Fruit fly (Drosophila melanogaster): ENCODE results near the gene Sfp24Bb.

Gene Sfp24Bb

dm6 chr2L:3629466-3629865, 40.1 kb downstream of the Sfp24Bb start (continued):
- TF ChIP-seq slbo (GFP tag; IDR thresholded peaks at IDR 0.05) (peak; percentile 75), CG11093 (GFP tag; IDR thresholded peaks at IDR 0.05) (no peak), bowl (GFP tag; IDR thresholded peaks at IDR 0.05) (no peak), amos (GFP tag; IDR thresholded peaks at IDR 0.05; ENCODE audit: partially characterized antibody) (no peak), CG11696 (GFP tag; IDR thresholded peaks at IDR 0.05) (no peak; the same call in 1 of the 2 replicates), dimm (GFP tag; IDR thresholded peaks at IDR 0.05) (no peak), ewg (GFP tag; optimal IDR thresholded peaks at IDR 0.05) (no peak), unc-4 (GFP tag; IDR thresholded peaks at IDR 0.05; ENCODE audit: partially characterized antibody) (no peak), so (GFP tag; IDR thresholded peaks at IDR 0.05) (no peak), CG10543 (GFP tag; optimal IDR thresholded peaks at IDR 0.05) (no peak), scrt (GFP tag; optimal IDR thresholded peaks at IDR 0.05) (peak; percentile 25), CG6813 (GFP tag; optimal IDR thresholded peaks at IDR 0.05) (no peak), CG17385 (GFP tag; optimal IDR thresholded peaks at IDR 0.05) (no peak), CG14014 (GFP tag; IDR thresholded peaks at IDR 0.05) (peak; percentile 53; the same call in 1 of the 2 replicates), grau (tag; optimal IDR thresholded peaks at IDR 0.05) (peak; percentile 35), schlank (tag; optimal IDR thresholded peaks at IDR 0.05) (no peak), CG7357 (GFP tag; IDR thresholded peaks at IDR 0.05) (peak; percentile 60; the same call in 1 of the 3 replicates), danr (GFP tag; IDR thresholded peaks at IDR 0.05) (peak; percentile 32; the same call in 1 of the 2 replicates), CG42726 (GFP tag; IDR thresholded peaks at IDR 0.05; ENCODE audit: partially characterized antibody) (no peak), NK7.1 (GFP tag; optimal IDR thresholded peaks at IDR 0.05) (no peak), dpn (GFP tag; optimal IDR thresholded peaks at IDR 0.05) (peak; percentile 12 to 40), slou (GFP tag; optimal IDR thresholded peaks at IDR 0.05) (no peak), Gsc (GFP tag; IDR thresholded peaks at IDR 0.05) (no peak), row (GFP tag; IDR thresholded peaks at IDR 0.05) (peak; percentile 63), CG2120 (GFP tag; optimal IDR thresholded peaks at IDR 0.05) (peak; percentile 75), dmrt11E (tag; optimal IDR thresholded peaks at IDR 0.05) (no peak), Lim3 (GFP tag; IDR thresholded peaks at IDR 0.05) (no peak), H15 (GFP tag; IDR thresholded peaks at IDR 0.05) (peak; percentile 48; the same call in 1 of the 3 replicates), CG12391 (tag; optimal IDR thresholded peaks at IDR 0.05) (peak; percentile 13), MESR4 (GFP tag; optimal IDR thresholded peaks at IDR 0.05) (no peak), abd-A (tag; optimal IDR thresholded peaks at IDR 0.05) (no peak), CG2116 (GFP tag; optimal IDR thresholded peaks at IDR 0.05) (no peak), Rx (GFP tag; IDR thresholded peaks at IDR 0.05) (0 out of 2 replicates have a peak, but pooled peaks have one; percentile 2), CG17361 (GFP tag; IDR thresholded peaks at IDR 0.05) (0 out of 3 replicates have a peak, but pooled peaks have one; percentile 21), CG34422 (GFP tag; IDR thresholded peaks at IDR 0.05) (peak; percentile 43; the same call in 1 of the 3 replicates), Dek (tag; optimal IDR thresholded peaks at IDR 0.05) (no peak), CG17612 (GFP tag; IDR thresholded peaks at IDR 0.05) (peak; percentile 9; the same call in 1 of the 2 replicates), seq (GFP tag; IDR thresholded peaks at IDR 0.05) (0 out of 2 replicates have a peak, but pooled peaks have one; percentile 35), btn (GFP tag; optimal IDR thresholded peaks at IDR 0.05) (no peak), CG6854 (GFP tag; optimal IDR thresholded peaks at IDR 0.05) (no peak), CG15514 (GFP tag; optimal IDR thresholded peaks at IDR 0.05) (peak; percentile 36), zen (tag; optimal IDR thresholded peaks at IDR 0.05) (no peak), CG14860 (GFP tag; IDR thresholded peaks at IDR 0.05; ENCODE audit: partially characterized antibody) (no peak), HLH4C (GFP tag; IDR thresholded peaks at IDR 0.05; ENCODE audit: partially characterized antibody) (no peak), Drgx (GFP tag; IDR thresholded peaks at IDR 0.05) (peak; percentile 79), CG31441 (GFP tag; IDR thresholded peaks at IDR 0.05) (0 out of 2 replicates have a peak, but pooled peaks have one; percentile 23), lab (GFP tag; optimal IDR thresholded peaks at IDR 0.05) (peak; percentile 73), Awh (GFP tag; IDR thresholded peaks at IDR 0.05) (no peak), HHEX (GFP tag; optimal IDR thresholded peaks at IDR 0.05) (peak; percentile 45), CG15269 (tag; optimal IDR thresholded peaks at IDR 0.05) (peak; percentile 39)

All from whole organism, embryonic.